Fruit fly (Drosophila melanogaster) whole organism, wandering third instar larva: ENCODE measurements around the gene eIF1A.

Experiments
- Abd-B ChIP-seq: fragments of >200 bp; optimal IDR thresholded peaks from 2 replicates; lab custom pipeline; 2017; ENCODE audit warnings: missing biosample characterization, missing genetic modification characterization
- Dfd ChIP-seq: fragments of >200 bp; optimal IDR thresholded peaks from 2 replicates; lab custom pipeline; 2017; ENCODE audit warnings: missing biosample characterization, missing genetic modification characterization
- HLH106 ChIP-seq: fragments of 200-800 bp; optimal IDR thresholded peaks from 3 replicates; lab custom pipeline; 2019; ENCODE audit warnings: missing biosample characterization, mild to moderate bottlenecking, missing genetic modification characterization, moderate library complexity
- Hr83 ChIP-seq: fragments of 200-300 bp; sonication (Bioruptor generic); optimal IDR thresholded peaks from 2 replicates; lab custom pipeline; 2016; ENCODE audit warnings: missing biosample characterization, mild to moderate bottlenecking, missing genetic modification characterization, moderate library complexity; ENCODE audit not compliant: poor library complexity, severe bottlenecking
- Myc ChIP-seq: fragments of >200 bp; optimal IDR thresholded peaks from 2 replicates; lab custom pipeline; 2017
- OdsH ChIP-seq: fragments of 200-800 bp; sonication (Bioruptor generic); optimal IDR thresholded peaks from 2 replicates; lab custom pipeline; 2016; ENCODE audit warnings: missing biosample characterization, mild to moderate bottlenecking, missing genetic modification characterization
- Rel ChIP-seq, 2 experiments: fragments of 200-800 bp; sonication (Bioruptor generic) in 1 of 2; optimal IDR thresholded peaks; 2 replicates in 1 of 2; 3 replicates in 1 of 2; lab custom pipeline; 2016 to 2019; ENCODE audit warnings: mild to moderate bottlenecking in 2 of 2, missing biosample characterization in 2 of 2, missing genetic modification characterization in 2 of 2, moderate library complexity in 1 of 2
- Vsx2 ChIP-seq: fragments of 200-300, 225-300 bp; sonication (Bioruptor generic); optimal IDR thresholded peaks from 2 replicates; lab custom pipeline; 2018; ENCODE audit warnings: missing biosample characterization, missing genetic modification characterization; ENCODE audit not compliant: partially characterized antibody
- foxo ChIP-seq, 2 experiments: fragments of 200-800 bp; sonication (Bioruptor generic); optimal IDR thresholded peaks; 2 replicates in 1 of 2; 3 replicates in 1 of 2; lab custom pipeline; 2016 to 2017; ENCODE audit warnings: missing biosample characterization in 2 of 2, missing genetic modification characterization in 2 of 2
- pan ChIP-seq: fragments of >200 bp; optimal IDR thresholded peaks from 2 replicates; lab custom pipeline; 2017
- psq ChIP-seq: fragments of 200-800 bp; sonication (Bioruptor generic); optimal IDR thresholded peaks from 3 replicates; lab custom pipeline; 2017; ENCODE audit warnings: missing biosample characterization, mild to moderate bottlenecking, missing genetic modification characterization, moderate library complexity
- usp ChIP-seq: fragments of >200 bp; optimal IDR thresholded peaks from 2 replicates; lab custom pipeline; 2017; ENCODE audit warnings: missing biosample characterization, missing genetic modification characterization

dm6 chr3R:18310766-18311367 lies 36.4 kb downstream of the eIF1A start:
- TF ChIP-seq Vsx2 (GFP tag; lab: Kevin White, UChicago) (no peak), pan (lab: Kevin White, UChicago) (no peak), Rel (GFP tag; optimal IDR thresholded peaks at IDR 0.05; lab: Kevin White, UChicago) (no peak), Rel (tag; optimal IDR thresholded peaks at IDR 0.05; lab: Kevin White, UChicago) (peak; percentile 24), OdsH (GFP tag; lab: Kevin White, UChicago) (no peak), psq (GFP tag; lab: Kevin White, UChicago) (peak; percentile 41), Dfd (GFP tag; lab: Kevin White, UChicago) (no peak), HLH106 (peak; percentile 68), usp (GFP tag; lab: Kevin White, UChicago) (no peak), foxo (GFP tag; optimal IDR thresholded peaks at IDR 0.05; lab: Kevin White, UChicago) (no peak), Hr83 (GFP tag; lab: Kevin White, UChicago) (no peak), Myc (lab: Kevin White, UChicago) (no peak), Abd-B (GFP tag; lab: Kevin White, UChicago) (no peak)
